Worm (Caenorhabditis elegans): ENCODE measurements around the gene T04A8.7.

T04A8.7 gene

ce11 chrIII:4647878-4648277 is 47.3 kb upstream of the T04A8.7 start, which contains the start of gene T23F11.6 (continued):
- TF ChIP-seq Y75B8A.6 (GFP tag; IDR thresholded peaks at IDR 0.05), result no peak
- no peak for TF ChIP-seq lin-29 (GFP tag; IDR thresholded peaks at IDR 0.05)
- TF ChIP-seq spr-1 (tag; optimal IDR thresholded peaks at IDR 0.05), result no peak
- TF ChIP-seq lin-1 (GFP tag; IDR thresholded peaks at IDR 0.05), result 0 out of 2 replicates have a peak, but pooled peaks have one; percentile 49
- TF ChIP-seq hmg-1.1 (GFP tag; IDR thresholded peaks at IDR 0.05), result no peak
- no peak for TF ChIP-seq daf-16 (GFP tag; optimal IDR thresholded peaks at IDR 0.05)
- peak; percentile 22 for TF ChIP-seq daf-16 (tag; optimal IDR thresholded peaks at IDR 0.05)
- TF ChIP-seq lin-38 (GFP tag; IDR thresholded peaks at IDR 0.05), result no peak
- TF ChIP-seq dmd-8 (GFP tag; IDR thresholded peaks at IDR 0.05), result no peak

- TF ChIP-seq F44E2.7 (GFP tag; IDR thresholded peaks at IDR 0.05), result no peak
- TF ChIP-seq nhr-25 (tag; optimal IDR thresholded peaks at IDR 0.05; ENCODE audit: borderline replicate concordance, insufficient read depth), result peak; percentile 77
- peak; percentile 50 for TF ChIP-seq duxl-1 (tag; optimal IDR thresholded peaks at IDR 0.05; ENCODE audit: poor library complexity)
- TF ChIP-seq T20F7.1 (GFP tag; optimal IDR thresholded peaks at IDR 0.05), result peak; percentile 86
- TF ChIP-seq spr-1 (tag; optimal IDR thresholded peaks at IDR 0.05), result peak; percentile 78
- TF ChIP-seq Y5F2A.4 (GFP tag; optimal IDR thresholded peaks at IDR 0.05), result no peak
- TF ChIP-seq mes-2 (tag; optimal IDR thresholded peaks at IDR 0.05; ENCODE audit: poor library complexity, severe bottlenecking), result peak; percentile 78
- peak; percentile 77 for TF ChIP-seq F37D6.2 (tag; optimal IDR thresholded peaks at IDR 0.05)
- TF ChIP-seq F26F4.8 (GFP tag; conservative IDR thresholded peaks at IDR 0.05), result no peak
- TF ChIP-seq snpc-1.2 (GFP tag; IDR thresholded peaks at IDR 0.05), result no peak
- no peak for TF ChIP-seq unc-39 (tag; optimal IDR thresholded peaks at IDR 0.05)
- TF ChIP-seq F10B5.3 (tag; optimal IDR thresholded peaks at IDR 0.05), result no peak
- no peak for TF ChIP-seq snpc-4 (tag; optimal IDR thresholded peaks at IDR 0.05)
- TF ChIP-seq dve-1 (tag; optimal IDR thresholded peaks at IDR 0.05; ENCODE audit: insufficient read depth), result peak; percentile 96
- peak; percentile 39 for TF ChIP-seq pqm-1 (tag; optimal IDR thresholded peaks at IDR 0.05)
- peak; percentile 82 for TF ChIP-seq gei-8 (GFP tag; optimal IDR thresholded peaks at IDR 0.05)
- TF ChIP-seq hif-1 (tag; optimal IDR thresholded peaks at IDR 0.05), result peak; percentile 81 to 98
- peak; percentile 88 for TF ChIP-seq lin-1 (GFP tag; IDR thresholded peaks at IDR 0.05)
- peak; percentile 99 for TF ChIP-seq hlh-30 (tag; optimal IDR thresholded peaks at IDR 0.05; ENCODE audit: insufficient read depth)
- peak; percentile 61; the same call in 1 of the 2 replicates for TF ChIP-seq php-3 (GFP tag; IDR thresholded peaks at IDR 0.05)
- peak; percentile 84 to 89 for TF ChIP-seq lsy-2 (tag; optimal IDR thresholded peaks at IDR 0.05)
- TF ChIP-seq tra-1 (GFP tag; IDR thresholded peaks at IDR 0.05), result peak; percentile 90
- TF ChIP-seq nhr-77 (tag; optimal IDR thresholded peaks at IDR 0.05), result peak; percentile 97
- peak; percentile 73; the same call in 1 of the 2 replicates for TF ChIP-seq lin-29 (GFP tag; IDR thresholded peaks at IDR 0.05)
- peak; percentile 96 for TF ChIP-seq mep-1 (tag; optimal IDR thresholded peaks at IDR 0.05)
- TF ChIP-seq ama-1 (optimal IDR thresholded peaks at IDR 0.05), result peak; percentile 13
- no peak for TF ChIP-seq zip-11 (GFP tag; IDR thresholded peaks at IDR 0.05)
- TF ChIP-seq rbr-2 (tag; optimal IDR thresholded peaks at IDR 0.05), result peak; percentile 94
- no peak for TF ChIP-seq Y48G9A.11 (GFP tag; IDR thresholded peaks at IDR 0.05)
- no peak for TF ChIP-seq ceh-62 (tag; optimal IDR thresholded peaks at IDR 0.05)
- TF ChIP-seq ceh-28 (tag; optimal IDR thresholded peaks at IDR 0.05), result peak; percentile 72
- TF ChIP-seq ces-1 (GFP tag; optimal IDR thresholded peaks at IDR 0.05), result no peak
- peak; percentile 81 for TF ChIP-seq nhr-42 (GFP tag; IDR thresholded peaks at IDR 0.05)
- peak; percentile 93 for TF ChIP-seq nhr-6 (tag; optimal IDR thresholded peaks at IDR 0.05)
- TF ChIP-seq R02D3.7 (tag; optimal IDR thresholded peaks at IDR 0.05), result no peak
- TF ChIP-seq nhr-76 (tag; optimal IDR thresholded peaks at IDR 0.05), result peak; percentile 53
- peak; percentile 80 for TF ChIP-seq dpl-1 (GFP tag; optimal IDR thresholded peaks at IDR 0.05)
- peak; percentile 15; the same call in 1 of the 2 replicates for TF ChIP-seq ceh-44 (GFP tag; IDR thresholded peaks at IDR 0.05)
- peak; percentile 87 for TF ChIP-seq madf-9 (GFP tag; conservative IDR thresholded peaks at IDR 0.05)
- TF ChIP-seq dmd-9 (GFP tag; IDR thresholded peaks at IDR 0.05), result peak; percentile 47; the same call in 1 of the 2 replicates
- peak; percentile 16 for TF ChIP-seq cey-2 (tag; optimal IDR thresholded peaks at IDR 0.05; ENCODE audit: borderline replicate concordance, insufficient read depth)
- peak; percentile 91 for TF ChIP-seq lin-13 (GFP tag; optimal IDR thresholded peaks at IDR 0.05)
- peak; percentile 2 for TF ChIP-seq nhr-237 (tag; optimal IDR thresholded peaks at IDR 0.05)
These were observed 45.8 kb upstream of the T04A8.7 start for ce11 chrIII:4649363-4649768.

Data from whole organism, L4 larva.